Worm (Caenorhabditis elegans): ENCODE results near the gene oac-22.

Gene oac-22

DNA sequence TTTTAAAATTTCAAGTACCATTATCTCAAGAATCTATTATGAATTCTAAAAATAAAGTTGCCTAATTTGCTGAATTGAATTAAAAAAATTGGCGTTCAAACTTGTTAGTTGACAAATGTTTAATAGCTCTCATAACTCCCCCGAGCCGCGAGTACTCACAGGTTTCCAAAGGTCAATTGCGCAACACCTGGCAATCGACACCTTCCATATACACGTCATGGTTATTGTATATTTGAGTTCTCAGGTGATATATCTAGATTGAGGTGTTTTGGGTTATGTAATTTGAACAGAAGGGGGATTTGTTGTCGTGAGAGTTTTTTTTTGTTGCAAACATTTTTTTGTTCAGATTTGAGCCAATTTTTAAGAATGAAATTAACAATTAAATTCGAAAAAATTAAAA is 40.9 kb upstream of the oac-22 start:
- TF ChIP-seq flh-1 (GFP tag; optimal IDR thresholded peaks at IDR 0.05) (no peak), bed-3 (GFP tag; optimal IDR thresholded peaks at IDR 0.05) (no peak), ces-1 (GFP tag; optimal IDR thresholded peaks at IDR 0.05) (no peak), unc-62 (GFP tag; optimal IDR thresholded peaks at IDR 0.05) (no peak), sptf-1 (tag; optimal IDR thresholded peaks at IDR 0.05) (no peak), lin-13 (tag; optimal IDR thresholded peaks at IDR 0.05) (no peak), nhr-2 (tag; optimal IDR thresholded peaks at IDR 0.05) (peak; percentile 87), zip-8 (tag; optimal IDR thresholded peaks at IDR 0.05) (peak; percentile 79)

DNA sequence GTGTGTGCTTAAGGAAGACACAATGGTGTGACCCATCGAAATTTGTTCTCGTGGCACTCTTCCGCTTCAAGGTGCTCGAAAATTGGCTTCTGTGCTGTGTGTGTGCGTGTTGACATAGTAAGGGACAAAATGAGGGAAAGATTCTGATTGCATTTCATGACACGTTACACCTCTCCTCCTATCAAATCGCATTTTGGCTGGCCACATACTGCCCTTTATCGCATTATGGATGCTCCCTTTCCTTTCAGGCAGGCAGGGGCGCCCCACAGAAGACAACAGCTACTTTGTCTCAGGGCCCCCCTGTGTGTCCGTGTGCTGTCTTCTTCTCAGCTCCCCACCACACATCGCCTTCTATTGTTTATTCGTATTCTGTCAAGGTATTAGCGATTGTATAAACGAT is 38.0 kb upstream of the oac-22 start:
- TF ChIP-seq ces-1 (GFP tag; optimal IDR thresholded peaks at IDR 0.05) (peak; percentile 86), unc-120 (tag; optimal IDR thresholded peaks at IDR 0.05; ENCODE audit: poor library complexity, severe bottlenecking) (no peak), ham-2 (GFP tag; optimal IDR thresholded peaks at IDR 0.05) (no peak), flh-1 (GFP tag; optimal IDR thresholded peaks at IDR 0.05) (no peak), unc-62 (GFP tag; optimal IDR thresholded peaks at IDR 0.05) (no peak), pha-4 (tag; optimal IDR thresholded peaks at IDR 0.05) (no peak), ceh-39 (tag; optimal IDR thresholded peaks at IDR 0.05) (no peak), zip-8 (tag; optimal IDR thresholded peaks at IDR 0.05) (no peak)

DNA sequence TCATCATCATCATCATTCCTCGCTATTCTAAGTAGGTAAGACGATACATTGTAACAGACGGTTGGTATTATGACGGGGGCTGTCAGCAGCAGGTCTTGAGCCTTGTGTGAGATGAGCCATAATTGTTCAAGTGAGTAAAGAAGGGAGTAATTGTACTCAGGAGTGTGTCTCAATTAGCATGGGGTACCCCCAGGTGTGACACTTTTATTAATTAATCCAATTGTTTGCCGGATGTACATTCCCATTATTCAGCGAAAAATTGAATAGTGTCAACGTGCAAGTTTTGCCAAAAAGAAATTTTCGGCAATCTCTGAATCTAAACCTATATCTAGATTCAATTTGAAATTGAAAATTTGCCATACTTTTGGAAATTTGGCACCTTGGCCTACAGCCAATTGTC is 36.5 kb upstream of the oac-22 start:
- no peak for TF ChIP-seq flh-1 (GFP tag; optimal IDR thresholded peaks at IDR 0.05)
- peak; percentile 52 for TF ChIP-seq ceh-43 (GFP tag; optimal IDR thresholded peaks at IDR 0.05)
- TF ChIP-seq lin-32 (GFP tag; optimal IDR thresholded peaks at IDR 0.05) = peak; percentile 65
- TF ChIP-seq ces-1 (GFP tag; optimal IDR thresholded peaks at IDR 0.05) = peak; percentile 79
- TF ChIP-seq snpc-4 (tag; optimal IDR thresholded peaks at IDR 0.05) = no peak
- TF ChIP-seq nhr-2 (tag; optimal IDR thresholded peaks at IDR 0.05) = peak; percentile 24
- TF ChIP-seq ham-2 (GFP tag; optimal IDR thresholded peaks at IDR 0.05) = no peak

DNA sequence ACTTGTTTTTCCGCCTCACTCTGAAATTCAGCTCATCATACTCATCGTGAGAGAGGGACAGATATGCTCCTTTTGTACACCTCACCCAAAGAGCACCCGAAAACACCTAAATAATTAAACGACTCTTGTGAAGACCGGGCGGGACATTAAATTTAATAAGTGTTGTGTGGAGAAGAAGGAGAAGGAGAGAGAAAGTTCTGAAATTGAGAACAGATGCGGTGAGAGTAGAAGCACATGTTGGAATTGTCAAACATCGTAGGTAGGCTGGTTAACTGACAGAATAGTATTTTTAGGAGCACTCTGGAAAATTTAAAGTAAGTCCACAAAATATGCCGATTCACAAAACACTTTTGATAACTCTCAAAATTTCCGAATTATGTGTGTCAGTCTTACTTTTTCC is 31.9 kb upstream of the oac-22 start:
- no peak for TF ChIP-seq ceh-39 (tag; optimal IDR thresholded peaks at IDR 0.05)
- no peak for TF ChIP-seq unc-62 (GFP tag; optimal IDR thresholded peaks at IDR 0.05)
- no peak for TF ChIP-seq bed-3 (GFP tag; optimal IDR thresholded peaks at IDR 0.05)
- no peak for TF ChIP-seq lsy-2 (tag; optimal IDR thresholded peaks at IDR 0.05)
- no peak for TF ChIP-seq nhr-76 (tag; optimal IDR thresholded peaks at IDR 0.05)
- no peak for TF ChIP-seq ces-1 (GFP tag; optimal IDR thresholded peaks at IDR 0.05)
- TF ChIP-seq zip-8 (tag; optimal IDR thresholded peaks at IDR 0.05) = no peak
- TF ChIP-seq nhr-237 (tag; optimal IDR thresholded peaks at IDR 0.05) = no peak
- TF ChIP-seq snpc-4 (tag; optimal IDR thresholded peaks at IDR 0.05) = no peak
- TF ChIP-seq cnd-1 (tag; optimal IDR thresholded peaks at IDR 0.05) = no peak
- TF ChIP-seq sem-2 (GFP tag; optimal IDR thresholded peaks at IDR 0.05) = no peak
- TF ChIP-seq lin-13 (tag; optimal IDR thresholded peaks at IDR 0.05) = no peak
- TF ChIP-seq hlh-1 (tag; optimal IDR thresholded peaks at IDR 0.05) = no peak
- TF ChIP-seq pha-4 (tag; optimal IDR thresholded peaks at IDR 0.05) = no peak
- TF ChIP-seq flh-1 (GFP tag; optimal IDR thresholded peaks at IDR 0.05) = no peak

DNA sequence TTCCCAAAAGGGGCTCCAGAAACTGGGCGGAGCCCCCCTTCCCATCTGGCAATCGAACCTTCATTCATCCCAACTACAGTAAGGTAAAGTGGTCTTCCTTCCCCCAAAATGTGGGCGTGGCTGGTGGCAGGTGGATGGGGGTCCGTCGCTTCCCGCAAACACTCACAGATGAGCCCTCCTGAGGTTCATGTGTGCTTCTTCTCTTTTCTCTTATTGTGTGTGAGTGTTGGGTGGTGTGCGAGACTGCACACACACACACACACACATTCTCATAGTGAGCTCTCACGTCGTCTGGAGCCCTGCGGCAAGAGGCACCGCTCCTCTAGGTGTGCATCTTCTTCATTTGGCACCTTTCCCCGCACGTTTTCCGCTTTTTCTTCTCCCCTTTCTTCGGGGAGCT is 30.9 kb upstream of the oac-22 start:
- TF ChIP-seq ces-1 (GFP tag; optimal IDR thresholded peaks at IDR 0.05) = no peak
- peak; percentile 50 for TF ChIP-seq mls-2 (tag; optimal IDR thresholded peaks at IDR 0.05)
- no peak for TF ChIP-seq snpc-4 (tag; optimal IDR thresholded peaks at IDR 0.05)
- TF ChIP-seq unc-120 (tag; optimal IDR thresholded peaks at IDR 0.05; ENCODE audit: poor library complexity, severe bottlenecking) = peak; percentile 15
- TF ChIP-seq sptf-1 (tag; optimal IDR thresholded peaks at IDR 0.05) = peak; percentile 41
- peak; percentile 17 for TF ChIP-seq flh-1 (GFP tag; optimal IDR thresholded peaks at IDR 0.05)

DNA sequence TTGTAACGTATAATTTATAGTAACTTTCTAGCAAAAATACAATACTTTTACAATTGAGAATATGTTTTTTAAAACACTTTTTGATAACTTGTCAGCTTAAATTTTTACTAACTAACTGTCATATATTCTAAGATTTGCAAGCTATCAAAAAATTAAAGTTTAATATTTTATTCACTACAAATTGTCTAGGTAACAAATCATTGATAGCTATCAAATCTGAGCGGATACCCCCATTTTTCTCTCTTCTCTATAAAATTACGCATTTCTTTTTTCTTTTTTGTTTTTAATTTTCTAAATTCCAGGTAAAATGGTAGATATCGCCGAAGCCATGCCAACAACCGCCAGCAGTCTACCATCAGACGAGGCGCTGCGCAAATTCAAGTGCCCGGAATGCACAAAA is 29.9 kb upstream of the oac-22 start, which contains the start of gene zag-1:
TSS of gene zag-1 (plus strand) at position 301 of the 400 bp plus-strand sequence.
- TF ChIP-seq snpc-4 (tag; optimal IDR thresholded peaks at IDR 0.05) = no peak
- TF ChIP-seq blmp-1 (tag; optimal IDR thresholded peaks at IDR 0.05) = peak; percentile 4

DNA sequence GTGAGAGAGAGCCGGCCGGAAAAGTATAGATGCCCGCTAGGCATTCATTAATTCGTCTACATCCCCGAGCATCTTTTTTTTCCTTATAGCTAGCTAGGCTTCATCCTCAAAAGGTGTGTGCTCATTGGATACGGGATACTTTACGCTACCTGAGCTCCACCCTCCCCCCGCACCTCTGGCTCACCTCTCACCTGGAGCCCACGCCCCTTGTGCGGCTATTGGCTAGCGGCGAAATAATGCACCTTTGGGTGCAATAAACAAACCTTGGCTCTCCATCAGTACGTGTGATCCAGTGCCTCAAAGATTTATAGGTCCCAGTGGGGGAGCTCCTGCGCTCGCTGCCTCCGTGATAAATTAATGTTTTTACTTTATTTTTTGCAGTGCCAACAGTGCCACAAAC is 29.3 kb upstream of the oac-22 start:
- TF ChIP-seq nhr-28 (tag; optimal IDR thresholded peaks at IDR 0.05) (no peak), lsy-2 (tag; optimal IDR thresholded peaks at IDR 0.05) (peak; percentile 45), zip-8 (tag; optimal IDR thresholded peaks at IDR 0.05) (no peak), unc-120 (tag; optimal IDR thresholded peaks at IDR 0.05; ENCODE audit: poor library complexity, severe bottlenecking) (peak; percentile 17)

DNA sequence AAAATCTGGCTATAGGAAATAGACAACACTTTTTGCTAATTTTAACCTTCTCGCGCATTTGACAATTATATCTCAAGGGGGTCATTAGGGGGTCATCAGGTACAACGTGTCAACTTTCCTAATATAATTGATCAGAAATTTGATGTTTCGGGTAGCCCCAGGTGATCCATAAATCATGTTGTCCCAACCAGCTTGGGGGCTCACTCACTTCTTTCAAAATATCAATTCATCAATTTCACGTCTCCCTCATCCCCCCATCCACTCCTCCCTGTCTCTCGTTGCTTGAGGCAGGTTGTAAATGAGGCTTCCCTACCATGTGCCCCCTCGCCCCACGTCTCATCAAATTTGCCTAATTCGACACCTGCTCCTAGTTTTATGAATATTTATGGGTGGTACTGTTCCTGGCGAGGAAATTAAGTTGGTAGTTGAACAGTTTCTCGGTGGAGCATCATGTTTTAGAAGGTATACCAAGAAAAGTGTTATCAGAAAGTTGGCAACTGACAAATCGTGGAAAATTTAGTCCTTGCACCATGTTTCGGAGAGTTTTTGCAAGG is 27.4 kb upstream of the oac-22 start:
- TF ChIP-seq unc-62 (GFP tag; optimal IDR thresholded peaks at IDR 0.05) (peak; percentile 76), ces-1 (GFP tag; optimal IDR thresholded peaks at IDR 0.05) (peak; percentile 35), ceh-83 (GFP tag; optimal IDR thresholded peaks at IDR 0.05) (no peak)
